Worm (Caenorhabditis elegans) whole organism, young adult: ENCODE data around the gene F48G7.13.

Source experiments
- B0019.2 ChIP-seq: fragments of 200-800 bp; sonication (Bioruptor generic); conservative IDR thresholded peaks from 2 replicates; pipeline ENCODE4 v1.3.6; 2022; ENCODE audit warnings: missing genetic modification reagents, missing genetic modification characterization, missing compliant biosample characterization
- B0035.1 ChIP-seq: sonication (generic microtip); optimal IDR thresholded peaks from 2 replicates; lab custom pipeline; 2016; ENCODE audit warnings: missing genetic modification characterization, mild to moderate bottlenecking, missing compliant biosample characterization, missing genotype, missing genetic modification reagents
- B0261.1 ChIP-seq: sonication (generic microtip); optimal IDR thresholded peaks from 2 replicates; lab custom pipeline; 2016; ENCODE audit warnings: mild to moderate bottlenecking, missing genetic modification characterization, moderate library complexity, missing compliant biosample characterization
- C06A6.2 ChIP-seq: fragments of 200-800 bp; sonication (Bioruptor generic); conservative IDR thresholded peaks from 2 replicates; pipeline ENCODE4 v1.3.6; 2022; ENCODE audit warnings: missing genetic modification characterization, missing compliant biosample characterization
- D2030.7 ChIP-seq: fragments of 200-800 bp; sonication (Bioruptor generic); IDR thresholded peaks from 2 replicates; pipeline ENCODE4 v1.3.6; 2022; ENCODE audit warnings: missing genetic modification reagents, missing genetic modification characterization, missing compliant biosample characterization
- F10E7.11 ChIP-seq: sonication (generic microtip); optimal IDR thresholded peaks from 2 replicates; lab custom pipeline; 2017; ENCODE audit warnings: mild to moderate bottlenecking, missing genetic modification characterization, moderate library complexity, missing compliant biosample characterization
- F23B12.7 ChIP-seq: sonication (generic microtip); optimal IDR thresholded peaks from 2 replicates; lab custom pipeline; 2017; ENCODE audit warnings: missing genetic modification characterization, mild to moderate bottlenecking, missing compliant biosample characterization, antibody characterized with exemption, moderate library complexity; ENCODE audit not compliant: insufficient read depth
- F33H1.4 ChIP-seq: fragments of 200-800 bp; sonication (Bioruptor generic); IDR thresholded peaks from 2 replicates; pipeline ENCODE4 v1.3.6; 2022; ENCODE audit warnings: missing genetic modification reagents, missing genetic modification characterization, missing compliant biosample characterization
- F49E8.2 ChIP-seq: sonication (generic microtip); optimal IDR thresholded peaks from 3 replicates; lab custom pipeline; 2017; ENCODE audit warnings: missing genetic modification characterization, mild to moderate bottlenecking, missing compliant biosample characterization, antibody characterized with exemption, moderate library complexity; ENCODE audit not compliant: insufficient read depth
- F52B5.7 ChIP-seq: sonication (generic microtip); optimal IDR thresholded peaks from 2 replicates; lab custom pipeline; 2016; ENCODE audit warnings: mild to moderate bottlenecking, missing genetic modification characterization, missing compliant biosample characterization
- Y53F4B.3 ChIP-seq: fragments of 200-800 bp; sonication (Bioruptor generic); IDR thresholded peaks from 2 replicates; pipeline ENCODE4 v1.3.6; 2022; ENCODE audit warnings: missing genetic modification reagents, missing genetic modification characterization, missing compliant biosample characterization
- Y56A3A.18 ChIP-seq: fragments of 200-800 bp; sonication (Bioruptor generic); IDR thresholded peaks from 2 replicates; pipeline ENCODE4 v1.3.6; 2022; ENCODE audit warnings: missing genetic modification reagents, missing genetic modification characterization, missing compliant biosample characterization
- ZK185.1 ChIP-seq: sonication (generic microtip); optimal IDR thresholded peaks from 2 replicates; lab custom pipeline; 2016; ENCODE audit warnings: mild to moderate bottlenecking, missing genetic modification characterization, missing compliant biosample characterization; ENCODE audit not compliant: poor library complexity, severe bottlenecking
- akir-1 ChIP-seq: fragments of 200-800 bp; sonication (Bioruptor generic); optimal IDR thresholded peaks from 2 replicates; lab custom pipeline; 2018; ENCODE audit warnings: mild to moderate bottlenecking, missing genetic modification characterization, moderate library complexity, missing compliant biosample characterization
- aptf-3 ChIP-seq: fragments of 200-800 bp; sonication (Bioruptor generic); IDR thresholded peaks from 2 replicates; pipeline ENCODE4 v1.3.6; 2022; ENCODE audit warnings: missing genetic modification characterization, missing compliant biosample characterization
- atf-7 ChIP-seq: sonication (generic microtip); optimal IDR thresholded peaks from 2 replicates; lab custom pipeline; 2017; ENCODE audit warnings: mild to moderate bottlenecking, missing genetic modification characterization, missing compliant biosample characterization
- attf-5 ChIP-seq: fragments of 200-800 bp; sonication (Bioruptor generic); optimal IDR thresholded peaks from 2 replicates; lab custom pipeline; 2018; ENCODE audit warnings: mild to moderate bottlenecking, missing genetic modification characterization, missing compliant biosample characterization
- cebp-1 ChIP-seq, 2 experiments: fragments of 200-800 bp in 1 of 2; sonication (Bioruptor generic) in 1 of 2; sonication (generic microtip) in 1 of 2; IDR thresholded peaks in 1 of 2; optimal IDR thresholded peaks in 1 of 2; 2 replicates each; pipeline versions ENCODE4 v1.3.6 to Lab custom; 2017 to 2022; ENCODE audit warnings: missing compliant biosample characterization in 2 of 2, missing genetic modification characterization in 2 of 2, mild to moderate bottlenecking in 1 of 2, missing genetic modification reagents in 1 of 2, moderate library complexity in 1 of 2
- ceh-58 ChIP-seq: fragments of 200-800 bp; sonication (Bioruptor generic); IDR thresholded peaks from 2 replicates; pipeline ENCODE4 v1.3.6; 2022; ENCODE audit warnings: missing genetic modification characterization, missing compliant biosample characterization
- die-1 ChIP-seq: sonication (generic microtip); optimal IDR thresholded peaks from 2 replicates; lab custom pipeline; 2016; ENCODE audit warnings: missing genotype, mild to moderate bottlenecking, missing genetic modification characterization, missing compliant biosample characterization
- dpff-1 ChIP-seq: sonication (generic microtip); optimal IDR thresholded peaks from 2 replicates; lab custom pipeline; 2017; ENCODE audit warnings: mild to moderate bottlenecking, missing genetic modification characterization, missing compliant biosample characterization
- egl-44 ChIP-seq: fragments of 200-800 bp; sonication (Bioruptor generic); IDR thresholded peaks from 2 replicates; pipeline ENCODE4 v1.3.6; 2022; ENCODE audit warnings: missing genetic modification reagents, missing genetic modification characterization, missing compliant biosample characterization
- egrh-3 ChIP-seq: fragments of 200-800 bp; sonication (Bioruptor generic); IDR thresholded peaks from 2 replicates; pipeline ENCODE4 v1.3.6; 2022; ENCODE audit warnings: missing genetic modification reagents, missing genetic modification characterization, missing compliant biosample characterization
- ets-4 ChIP-seq: fragments of 200-800 bp; sonication (Bioruptor generic); optimal IDR thresholded peaks from 2 replicates; lab custom pipeline; 2018; ENCODE audit warnings: mild to moderate bottlenecking, missing genetic modification characterization, missing compliant biosample characterization
- fkh-3 ChIP-seq: sonication (generic microtip); optimal IDR thresholded peaks from 2 replicates; lab custom pipeline; 2016; ENCODE audit warnings: mild to moderate bottlenecking, missing genetic modification characterization, missing compliant biosample characterization
- him-1 ChIP-seq: sonication (generic microtip); optimal IDR thresholded peaks from 2 replicates; lab custom pipeline; 2016; ENCODE audit warnings: missing genotype, missing genetic modification reagents, missing genetic modification characterization, missing compliant biosample characterization
- hmg-1.2 ChIP-seq: fragments of 200-800 bp; sonication (Bioruptor generic); IDR thresholded peaks from 2 replicates; pipeline ENCODE4 v1.3.6; 2022; ENCODE audit warnings: missing genetic modification reagents, missing genetic modification characterization, missing compliant biosample characterization
- mes-4 ChIP-seq: sonication (generic microtip); optimal IDR thresholded peaks from 2 replicates; lab custom pipeline; 2016; ENCODE audit warnings: missing genotype, missing genetic modification characterization, missing compliant biosample characterization
- mxl-1 ChIP-seq: sonication (generic microtip); optimal IDR thresholded peaks from 2 replicates; lab custom pipeline; 2016; ENCODE audit warnings: missing genetic modification characterization, missing compliant biosample characterization
- nfya-1 ChIP-seq: sonication (generic microtip); optimal IDR thresholded peaks from 2 replicates; lab custom pipeline; 2017; ENCODE audit warnings: antibody characterized with exemption, missing compliant biosample characterization, missing genetic modification characterization, borderline replicate concordance; ENCODE audit not compliant: insufficient read depth
- nfya-2 ChIP-seq: fragments of 200-800 bp; sonication (Bioruptor generic); IDR thresholded peaks from 2 replicates; pipeline ENCODE4 v1.3.6; 2022; ENCODE audit warnings: missing genetic modification reagents, missing genetic modification characterization, missing compliant biosample characterization
- nhr-179 ChIP-seq: sonication (generic microtip); optimal IDR thresholded peaks from 2 replicates; lab custom pipeline; 2016; ENCODE audit warnings: mild to moderate bottlenecking, missing genetic modification characterization, missing compliant biosample characterization
- rpc-1 ChIP-seq, 2 experiments: fragments of 150-350 bp in 1 of 2; sonication (generic microtip) in 1 of 2; optimal IDR thresholded peaks; 2 replicates each; lab custom pipeline; 2014 to 2018; ENCODE audit warnings: missing biosample characterization in 1 of 2, missing genetic modification characterization in 1 of 2, missing genetic modification reagents in 1 of 2, missing genotype in 1 of 2
- snpc-1.1 ChIP-seq: sonication (generic microtip); optimal IDR thresholded peaks from 2 replicates; lab custom pipeline; 2017; ENCODE audit warnings: missing genetic modification characterization, mild to moderate bottlenecking, missing compliant biosample characterization, antibody characterized with exemption, moderate library complexity, missing genotype, missing genetic modification reagents; ENCODE audit not compliant: insufficient read depth
- snpc-1.3 ChIP-seq: sonication (generic microtip); optimal IDR thresholded peaks from 2 replicates; lab custom pipeline; 2017; ENCODE audit warnings: missing genetic modification characterization, mild to moderate bottlenecking, missing compliant biosample characterization, antibody characterized with exemption, moderate library complexity, missing genotype, missing genetic modification reagents; ENCODE audit not compliant: insufficient read depth
- snpc-3.4 ChIP-seq: sonication (generic microtip); optimal IDR thresholded peaks from 2 replicates; lab custom pipeline; 2017; ENCODE audit warnings: missing genetic modification characterization, mild to moderate bottlenecking, missing compliant biosample characterization, antibody characterized with exemption, moderate library complexity, missing genotype, missing genetic modification reagents
- somi-1 ChIP-seq: fragments of 200-800 bp; sonication (Bioruptor generic); optimal IDR thresholded peaks from 2 replicates; lab custom pipeline; 2018; ENCODE audit warnings: mild to moderate bottlenecking, missing genetic modification characterization, missing compliant biosample characterization
- sptf-2 ChIP-seq: fragments of 200-800 bp; sonication (Bioruptor generic); optimal IDR thresholded peaks from 2 replicates; lab custom pipeline; 2018; ENCODE audit warnings: mild to moderate bottlenecking, missing genetic modification characterization, missing compliant biosample characterization
- tbx-9 ChIP-seq: sonication (generic microtip); optimal IDR thresholded peaks from 2 replicates; lab custom pipeline; 2016; ENCODE audit warnings: borderline replicate concordance, missing genetic modification characterization, inconsistent platforms, missing compliant biosample characterization
- tlf-1 ChIP-seq: fragments of 200-800 bp; sonication (Bioruptor generic); optimal IDR thresholded peaks from 2 replicates; lab custom pipeline; 2018; ENCODE audit warnings: mild to moderate bottlenecking, missing genetic modification characterization, missing compliant biosample characterization
- unc-62 ChIP-seq: fragments of 150-350 bp; optimal IDR thresholded peaks from 2 replicates; lab custom pipeline; 2014; ENCODE audit warnings: missing biosample characterization, missing genetic modification reagents, missing genetic modification characterization
- ztf-18 ChIP-seq: sonication (generic microtip); optimal IDR thresholded peaks from 2 replicates; lab custom pipeline; 2016; ENCODE audit warnings: missing genotype, mild to moderate bottlenecking, missing genetic modification characterization, missing compliant biosample characterization
- ztf-28 ChIP-seq: fragments of 200-800 bp; sonication (Bioruptor generic); IDR thresholded peaks from 2 replicates; pipeline ENCODE4 v1.3.6; 2022; ENCODE audit warnings: missing genetic modification reagents, missing genetic modification characterization, missing compliant biosample characterization
- ztf-6 ChIP-seq: fragments of 200-800 bp; sonication (Bioruptor generic); IDR thresholded peaks from 2 replicates; pipeline ENCODE4 v1.3.6; 2022; ENCODE audit warnings: missing genetic modification reagents, missing genetic modification characterization, missing compliant biosample characterization

The F48G7.13 gene

DNA sequence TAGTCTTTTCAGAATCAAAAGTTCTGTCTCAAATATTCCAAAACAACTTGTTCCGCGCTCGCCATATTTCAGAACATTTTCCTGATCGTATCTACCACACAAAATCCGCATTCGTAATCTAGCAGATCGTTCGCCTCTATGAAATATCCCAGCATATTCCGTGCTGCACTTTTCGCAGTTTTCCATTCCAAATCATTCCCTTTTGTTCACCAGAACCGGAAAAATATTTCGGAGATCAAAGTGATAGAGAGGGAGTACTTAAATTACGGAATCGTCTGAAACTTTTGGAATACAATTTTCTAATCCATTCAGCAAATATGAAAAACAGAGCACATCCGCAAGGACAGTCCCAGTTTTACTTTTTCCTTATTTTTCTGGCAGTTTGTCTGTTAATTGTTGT, 27.6 kb upstream of the F48G7.13 start, which contains the start of gene K06H6.1:
Gene K06H6.1 (plus strand): TSS at position 301 of the 400 bp plus-strand sequence.
- no peak for TF ChIP-seq F10E7.11 (tag; lab: Kevin White, UChicago)
- TF ChIP-seq ztf-28 (GFP tag; lab: Robert Waterston, UW) = no peak
- TF ChIP-seq him-1 (tag; lab: Kevin White, UChicago) = no peak
- TF ChIP-seq F33H1.4 (GFP tag; lab: Robert Waterston, UW) = no peak
- no peak for TF ChIP-seq F23B12.7
- no peak for TF ChIP-seq B0261.1
- no peak for TF ChIP-seq C06A6.2 (GFP tag; lab: Robert Waterston, UW)
- TF ChIP-seq dpff-1 (tag; lab: Kevin White, UChicago) = no peak
- no peak for TF ChIP-seq nhr-179
- no peak for TF ChIP-seq B0019.2 (GFP tag; lab: Robert Waterston, UW)
- no peak for TF ChIP-seq ztf-18
- TF ChIP-seq F49E8.2 = no peak
- no peak for TF ChIP-seq ceh-58 (GFP tag; lab: Robert Waterston, UW)

ce11 chrV:590182-590581, 25.2 kb upstream of the F48G7.13 start, which contains the start of gene ZK488.6:
Gene ZK488.6 (plus strand): TSS chrV:590482.
- TF ChIP-seq cebp-1 (GFP tag; IDR thresholded peaks at IDR 0.05; lab: Robert Waterston, UW) (no peak), cebp-1 (tag; optimal IDR thresholded peaks at IDR 0.05; lab: Kevin White, UChicago) (no peak), nhr-179 (no peak), B0261.1 (no peak)

ce11 chrV:592959-593358, 22.4 kb upstream of the F48G7.13 start, which contains the start of gene ZK488.5:
Gene ZK488.5 (plus strand): TSS chrV:593259.
- TF ChIP-seq ZK185.1 (tag; lab: Kevin White, UChicago) (no peak), tlf-1 (no peak), Y53F4B.3 (GFP tag; lab: Robert Waterston, UW) (no peak), nfya-1 (no peak), atf-7 (no peak), die-1 (tag; lab: Kevin White, UChicago) (no peak), ztf-6 (GFP tag; lab: Robert Waterston, UW) (no peak), nfya-2 (GFP tag; lab: Robert Waterston, UW) (no peak), rpc-1 (optimal IDR thresholded peaks at IDR 0.05; lab: Kevin White, UChicago) (no peak), rpc-1 (tag; optimal IDR thresholded peaks at IDR 0.05; lab: Kevin White, UChicago) (no peak), snpc-1.3 (tag; lab: Kevin White, UChicago) (no peak), Y56A3A.18 (GFP tag; lab: Robert Waterston, UW) (no peak), D2030.7 (GFP tag; lab: Robert Waterston, UW) (no peak), snpc-3.4 (tag; lab: Kevin White, UChicago) (no peak), mxl-1 (no peak), somi-1 (GFP tag; lab: Kevin White, UChicago) (no peak), sptf-2 (no peak), aptf-3 (GFP tag; lab: Robert Waterston, UW) (no peak), snpc-1.1 (tag; lab: Kevin White, UChicago) (no peak)

- TF ChIP-seq tbx-9 (tag; lab: Kevin White, UChicago) = no peak
- TF ChIP-seq egl-44 (GFP tag; lab: Robert Waterston, UW) = no peak
- TF ChIP-seq die-1 (tag; lab: Kevin White, UChicago) = no peak
- no peak for TF ChIP-seq akir-1 (GFP tag; lab: Kevin White, UChicago)
- no peak for TF ChIP-seq mes-4 (tag; lab: Kevin White, UChicago)
- no peak for TF ChIP-seq ets-4 (GFP tag; lab: Kevin White, UChicago)
- no peak for TF ChIP-seq attf-5 (GFP tag; lab: Kevin White, UChicago)
- TF ChIP-seq hmg-1.2 = no peak
- no peak for TF ChIP-seq fkh-3 (tag; lab: Kevin White, UChicago)
- TF ChIP-seq B0019.2 (GFP tag; lab: Robert Waterston, UW) = no peak
- TF ChIP-seq B0035.1 = no peak
- no peak for TF ChIP-seq unc-62
- TF ChIP-seq F52B5.7 (tag; lab: Kevin White, UChicago) = no peak
- TF ChIP-seq egrh-3 (GFP tag; lab: Robert Waterston, UW) = no peak
- TF ChIP-seq atf-7 = no peak
These were observed 18.5 kb upstream of the F48G7.13 start for ce11 chrV:596923-597322.
